Fruit fly (Drosophila melanogaster) whole organism, embryonic: ENCODE data around the gene mRpL51.

Source experiments
- CG14710 ChIP-seq: fragments of 200-800 bp; sonication (Bioruptor generic); optimal IDR thresholded peaks from 3 replicates; lab custom pipeline; 2019; ENCODE audit warnings: missing biosample characterization, mild to moderate bottlenecking, missing genetic modification characterization, moderate library complexity
- CG1603 ChIP-seq: fragments of 200-800 bp; sonication (Bioruptor generic); optimal IDR thresholded peaks from 2 replicates; lab custom pipeline; 2019; ENCODE audit warnings: missing biosample characterization, mild to moderate bottlenecking, missing genetic modification characterization, moderate library complexity
- CG17361 ChIP-seq: fragments of 200-800 bp; sonication (Bioruptor generic); IDR thresholded peaks from 3 replicates; pipeline ENCODE4 v1.3.6; 2022; ENCODE audit warnings: missing biosample characterization, missing genetic modification characterization
- CG3847 ChIP-seq: fragments of 200-800 bp; sonication (Bioruptor generic); IDR thresholded peaks from 2 replicates; pipeline ENCODE4 v1.3.6; 2022; ENCODE audit warnings: missing biosample characterization, missing genetic modification characterization
- CG4707 ChIP-seq: fragments of 200-800 bp; sonication (Bioruptor generic); optimal IDR thresholded peaks from 2 replicates; lab custom pipeline; 2018; ENCODE audit warnings: missing biosample characterization, mild to moderate bottlenecking, missing genetic modification characterization, moderate library complexity
- CG9797 ChIP-seq: fragments of 200-800 bp; sonication (Bioruptor generic); optimal IDR thresholded peaks from 3 replicates; lab custom pipeline; 2018; ENCODE audit warnings: missing biosample characterization, mild to moderate bottlenecking, missing genetic modification characterization
- D ChIP-seq, 2 experiments: fragments of 200-800 bp in 1 of 2; fragments of >200 bp in 1 of 2; sonication (Bioruptor generic) in 1 of 2; optimal IDR thresholded peaks; 2 replicates in 1 of 2; 3 replicates in 1 of 2; lab custom pipeline; 2017; ENCODE audit warnings: mild to moderate bottlenecking in 1 of 2, missing biosample characterization in 1 of 2, missing genetic modification characterization in 1 of 2, missing genetic modification reagents in 1 of 2
- MBD-R2 ChIP-seq: fragments of 200-800 bp; sonication (Bioruptor generic); IDR thresholded peaks from 2 replicates; pipeline ENCODE4 v1.3.6; 2022; ENCODE audit warnings: missing biosample characterization, missing genetic modification characterization
- Med ChIP-seq: fragments of 200-800 bp; sonication (Bioruptor generic); peaks from one replicate; lab custom pipeline; 2016; ENCODE audit warnings: missing biosample characterization, missing genetic modification characterization, mild to moderate bottlenecking, inconsistent platforms, moderate library complexity
- bsh ChIP-seq, 2 experiments: fragments of 200-800 bp; sonication (Bioruptor generic); optimal IDR thresholded peaks; 2 replicates each; lab custom pipeline; 2017 to 2018; ENCODE audit warnings: mild to moderate bottlenecking in 2 of 2, missing biosample characterization in 2 of 2, missing genetic modification characterization in 2 of 2, moderate library complexity in 1 of 2
- danr ChIP-seq: fragments of 200-800 bp; sonication (Bioruptor generic); IDR thresholded peaks from 2 replicates; pipeline ENCODE4 v1.3.6; 2022; ENCODE audit warnings: missing biosample characterization, missing genetic modification characterization
- dpn ChIP-seq, 2 experiments: fragments of 200-800 bp; sonication (Bioruptor generic); optimal IDR thresholded peaks; 3 replicates each; lab custom pipeline; 2016; ENCODE audit warnings: missing biosample characterization in 2 of 2, missing genetic modification characterization in 2 of 2
- her ChIP-seq: fragments of 200-800 bp; sonication (Bioruptor generic); optimal IDR thresholded peaks from 2 replicates; lab custom pipeline; 2016; ENCODE audit warnings: missing biosample characterization, missing genetic modification characterization
- nom ChIP-seq: fragments of 200-800 bp; sonication (Bioruptor generic); optimal IDR thresholded peaks from 2 replicates; lab custom pipeline; 2017; ENCODE audit warnings: missing biosample characterization, missing genetic modification characterization, mild to moderate bottlenecking, moderate library complexity, missing genetic modification reagents
- sens ChIP-seq: fragments of 200-800 bp; sonication (Bioruptor generic); peaks from one replicate; lab custom pipeline; 2016; ENCODE audit warnings: missing biosample characterization, missing genetic modification characterization

Gene mRpL51

DNA sequence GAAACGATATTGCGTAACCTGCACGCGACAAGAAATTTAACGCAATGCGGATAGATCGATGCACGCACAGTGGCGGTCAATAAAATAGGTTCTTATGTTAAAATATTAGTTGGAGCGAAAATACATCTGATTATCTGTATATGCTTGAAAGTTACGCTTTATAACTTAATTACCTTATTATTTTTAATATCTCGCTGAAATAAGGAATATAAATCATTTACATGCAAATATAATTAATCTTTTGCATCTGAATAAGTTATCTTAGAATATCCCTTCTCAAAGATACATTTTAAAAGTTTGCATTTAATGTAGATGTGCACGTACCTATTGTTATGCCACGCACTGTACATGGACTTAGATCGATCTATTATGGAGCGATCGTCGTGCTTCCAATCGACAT lies 45.5 kb downstream of the mRpL51 start (continued):
- no peak for TF ChIP-seq dpn (GFP tag; optimal IDR thresholded peaks at IDR 0.05; lab: Kevin White, UChicago)
- TF ChIP-seq bsh (GFP tag; optimal IDR thresholded peaks at IDR 0.05; lab: Kevin White, UChicago): peak; percentile 55 to 68
- peak; percentile 14 for TF ChIP-seq nom (GFP tag; lab: Kevin White, UChicago)
- peak; percentile 60 for TF ChIP-seq CG17361 (GFP tag; lab: Robert Waterston, UW)
- no peak for TF ChIP-seq her
- no peak for TF ChIP-seq MBD-R2 (GFP tag; lab: Robert Waterston, UW)
- TF ChIP-seq danr (GFP tag; lab: Robert Waterston, UW): no peak
- TF ChIP-seq D (optimal IDR thresholded peaks at IDR 0.05; lab: Kevin White, UChicago): no peak
- peak; percentile 46 for TF ChIP-seq D (GFP tag; optimal IDR thresholded peaks at IDR 0.05; lab: Kevin White, UChicago)
- TF ChIP-seq CG14710: peak; percentile 59
- TF ChIP-seq CG9797: no peak
- no peak for TF ChIP-seq CG4707 (GFP tag; lab: Kevin White, UChicago)
- TF ChIP-seq CG1603 (tag; lab: Kevin White, UChicago): peak; percentile 10
- no peak for TF ChIP-seq CG3847 (GFP tag; lab: Robert Waterston, UW)
- TF ChIP-seq sens (GFP tag; lab: Kevin White, UChicago): peak; percentile 84

dm6 chr2L:8468929-8469681 lies 48.1 kb downstream of the mRpL51 start:
- TF ChIP-seq Med (GFP tag; lab: Kevin White, UChicago): peak; percentile 35
- no peak for TF ChIP-seq CG14710
